Fruit fly (Drosophila melanogaster) whole organism, prepupa: Measurements from ENCODE around the gene BicC.

Experiments
- CG10631 ChIP-seq: fragments of 200-800 bp; sonication (Bioruptor generic); optimal IDR thresholded peaks from 2 replicates; lab custom pipeline; 2016; ENCODE audit warnings: missing biosample characterization, missing genetic modification characterization
- CG9139 ChIP-seq: fragments of 200-800 bp; sonication (Bioruptor generic); optimal IDR thresholded peaks from 3 replicates; lab custom pipeline; 2017; ENCODE audit warnings: missing biosample characterization, mild to moderate bottlenecking, missing genetic modification characterization
- Ets96B ChIP-seq: fragments of 200-800 bp; optimal IDR thresholded peaks from 2 replicates; lab custom pipeline; 2019; ENCODE audit warnings: missing biosample characterization, mild to moderate bottlenecking, missing genetic modification characterization, moderate library complexity
- Hr38 ChIP-seq: sonication (Bioruptor generic); optimal IDR thresholded peaks from 2 replicates; lab custom pipeline; 2016; ENCODE audit warnings: missing biosample characterization, missing genetic modification characterization
- Hr39 ChIP-seq: fragments of 200-800 bp; sonication (Bioruptor generic); optimal IDR thresholded peaks from 2 replicates; lab custom pipeline; 2016; ENCODE audit warnings: missing biosample characterization, missing genetic modification characterization
- OdsH ChIP-seq: fragments of 200-800 bp; sonication (Bioruptor generic); optimal IDR thresholded peaks from 3 replicates; lab custom pipeline; 2016; ENCODE audit warnings: missing biosample characterization, missing genetic modification characterization
- Sox102F ChIP-seq: fragments of 200-800 bp; sonication (Bioruptor generic); optimal IDR thresholded peaks from 2 replicates; lab custom pipeline; 2016; ENCODE audit warnings: missing biosample characterization, mild to moderate bottlenecking, missing genetic modification characterization
- eg ChIP-seq: fragments of 200-800 bp; sonication (Bioruptor generic); IDR thresholded peaks from 3 replicates; pipeline ENCODE4 v1.3.6; 2022; ENCODE audit warnings: missing biosample characterization, missing genetic modification characterization
- svp ChIP-seq: fragments of 200-800 bp; sonication (Bioruptor generic); peaks from one replicate; lab custom pipeline; 2016; ENCODE audit warnings: missing biosample characterization, missing genetic modification characterization

DNA sequence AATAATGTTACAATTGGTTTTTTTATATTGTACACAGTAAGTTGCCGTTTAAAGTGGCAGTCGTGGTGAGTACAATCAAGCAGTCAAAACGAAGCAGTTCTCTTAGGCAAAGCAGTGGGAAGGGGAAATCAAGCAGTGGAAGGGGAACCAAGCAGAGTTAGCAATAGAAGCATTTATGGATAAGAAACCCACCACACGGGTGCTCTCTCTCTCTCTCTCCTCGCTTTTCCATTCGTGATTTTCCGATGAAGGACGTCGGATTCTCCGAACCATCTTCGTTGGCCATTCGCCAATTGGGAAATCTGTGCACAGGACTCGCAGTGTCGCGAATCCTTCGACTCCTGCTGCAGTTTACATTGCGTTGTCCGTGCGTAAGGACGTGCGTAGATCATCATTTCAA lies 7.8 kb downstream of the BicC start, which contains the start of gene beat-Ia:
- TF ChIP-seq CG10631 (GFP tag; lab: Kevin White, UChicago) (no peak), svp (GFP tag; lab: Kevin White, UChicago) (peak; percentile 38), OdsH (GFP tag; lab: Kevin White, UChicago) (no peak), eg (no peak), Sox102F (GFP tag; lab: Kevin White, UChicago) (no peak), Hr38 (GFP tag; lab: Kevin White, UChicago) (no peak), Ets96B (no peak), Hr39 (GFP tag; lab: Kevin White, UChicago) (no peak), CG9139 (GFP tag; lab: Kevin White, UChicago) (no peak)
